Fruit fly (Drosophila melanogaster): ENCODE results near the gene CG17568.

Gene CG17568

DNA sequence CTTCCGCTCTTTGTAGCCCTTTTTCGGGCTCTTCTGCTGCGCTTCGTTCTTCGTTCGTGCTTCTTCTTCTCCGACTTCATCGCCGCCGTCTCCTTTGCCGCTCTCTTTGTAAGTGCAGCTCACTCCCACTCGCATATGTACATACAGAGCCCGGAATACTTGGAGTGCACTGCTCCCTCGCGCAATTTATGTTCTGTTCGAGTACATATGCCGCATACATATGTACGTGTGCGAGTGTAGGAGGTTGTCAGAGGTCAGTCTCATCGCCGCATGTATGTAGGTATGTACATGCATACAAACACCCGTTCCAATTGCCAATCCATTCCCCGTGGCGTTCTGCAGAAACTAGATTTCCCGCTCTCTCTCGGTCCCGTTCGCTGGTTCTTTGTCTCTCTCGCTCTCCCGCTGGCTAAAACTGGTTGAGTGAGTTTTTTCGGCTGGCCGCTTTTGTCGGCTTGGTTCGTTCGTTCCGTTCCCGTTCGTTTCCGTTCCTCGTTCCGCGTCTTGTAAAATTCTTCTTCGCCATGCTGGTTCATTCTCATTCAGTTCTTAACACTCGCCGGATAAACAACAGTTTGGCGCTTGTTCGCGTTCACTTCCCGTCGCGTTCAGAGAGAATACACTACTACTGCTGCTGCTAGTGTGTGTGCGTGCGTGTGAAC, 23.4 kb downstream of the CG17568 start (continued):
- TF ChIP-seq CG6254 (GFP tag; optimal IDR thresholded peaks at IDR 0.05) (no peak), Nf-YC (tag; optimal IDR thresholded peaks at IDR 0.05) (peak; percentile 47), CG18619 (GFP tag; optimal IDR thresholded peaks at IDR 0.05) (no peak), Dp (GFP tag; optimal IDR thresholded peaks at IDR 0.05) (no peak), CG4424 (GFP tag; optimal IDR thresholded peaks at IDR 0.05) (no peak), CG2678 (tag; optimal IDR thresholded peaks at IDR 0.05) (peak; percentile 45), H15 (GFP tag; IDR thresholded peaks at IDR 0.05) (no peak), CG18476 (GFP tag; optimal IDR thresholded peaks at IDR 0.05) (no peak), sens (GFP tag) (peak; percentile 88), ase (GFP tag; IDR thresholded peaks at IDR 0.05) (no peak), CG1602 (GFP tag; optimal IDR thresholded peaks at IDR 0.05) (no peak), Meics (GFP tag; optimal IDR thresholded peaks at IDR 0.05) (peak; percentile 46), gem (tag; optimal IDR thresholded peaks at IDR 0.05) (peak; percentile 37), Dll (GFP tag; IDR thresholded peaks at IDR 0.05; ENCODE audit: partially characterized antibody) (peak; percentile 27; the same call in 1 of the 4 replicates), CG13424 (tag; optimal IDR thresholded peaks at IDR 0.05) (no peak), CG4328 (GFP tag; optimal IDR thresholded peaks at IDR 0.05) (no peak), CG9932 (GFP tag; IDR thresholded peaks at IDR 0.05) (no peak), sisA (GFP tag; IDR thresholded peaks at IDR 0.05) (no peak), nom (GFP tag; optimal IDR thresholded peaks at IDR 0.05) (peak; percentile 81), gfzf (GFP tag; optimal IDR thresholded peaks at IDR 0.05) (no peak), CG2712 (tag; optimal IDR thresholded peaks at IDR 0.05) (peak; percentile 33), Hmr (GFP tag; optimal IDR thresholded peaks at IDR 0.05) (peak; percentile 64), dmrt99B (tag; optimal IDR thresholded peaks at IDR 0.05) (no peak), CG15479 (GFP tag; optimal IDR thresholded peaks at IDR 0.05) (peak; percentile 83), CG16779 (GFP tag; IDR thresholded peaks at IDR 0.05) (no peak), CG1233 (GFP tag; optimal IDR thresholded peaks at IDR 0.05) (no peak), CG15011 (GFP tag; optimal IDR thresholded peaks at IDR 0.05) (no peak), CG14710 (tag; optimal IDR thresholded peaks at IDR 0.05) (no peak), al (GFP tag; IDR thresholded peaks at IDR 0.05) (no peak), Lim3 (GFP tag; IDR thresholded peaks at IDR 0.05) (no peak), CG11504 (tag; optimal IDR thresholded peaks at IDR 0.05) (peak; percentile 4), CG31365 (tag; optimal IDR thresholded peaks at IDR 0.05) (peak; percentile 30), tna (GFP tag; IDR thresholded peaks at IDR 0.05; ENCODE audit: partially characterized antibody) (no peak), CG8089 (GFP tag; optimal IDR thresholded peaks at IDR 0.05) (no peak)

DNA sequence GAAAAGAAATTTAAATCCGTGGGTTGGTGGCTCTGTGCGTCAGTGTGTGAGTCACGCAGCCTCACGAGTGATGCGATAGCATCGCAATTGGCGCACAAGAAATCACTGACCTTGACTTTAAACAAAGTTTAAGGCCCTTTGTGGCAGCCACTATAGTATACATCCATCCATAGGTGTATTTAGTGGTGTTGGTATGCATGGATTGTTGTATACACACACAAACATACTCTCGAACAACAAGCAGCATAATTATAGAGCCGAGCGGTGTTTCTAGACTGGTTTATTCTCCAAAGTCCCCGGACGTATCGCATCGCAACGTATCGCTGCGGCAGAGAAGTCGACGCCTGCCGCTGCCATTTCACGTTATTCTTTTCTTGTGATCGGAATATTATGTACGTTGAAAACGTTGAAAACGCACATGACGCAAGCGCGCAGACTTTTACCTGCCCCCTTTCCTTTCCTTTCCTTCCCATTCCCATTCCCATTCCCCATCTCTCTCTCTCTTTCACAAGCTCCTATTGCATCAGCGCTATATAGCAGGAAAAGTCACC, 24.7 kb downstream of the CG17568 start:
- no peak for TF ChIP-seq CG9932 (GFP tag; IDR thresholded peaks at IDR 0.05)
- no peak for TF ChIP-seq Abd-B (GFP tag; optimal IDR thresholded peaks at IDR 0.05)
- TF ChIP-seq Adf1 (GFP tag; IDR thresholded peaks at IDR 0.05), result peak; percentile 78
- 0 out of 2 replicates have a peak, but pooled peaks have one; percentile 7 for TF ChIP-seq Xrp1 (GFP tag; IDR thresholded peaks at IDR 0.05)
- peak; percentile 76 for TF ChIP-seq Med (GFP tag)
- peak; percentile 13 for TF ChIP-seq grn (GFP tag; optimal IDR thresholded peaks at IDR 0.05)
- peak; percentile 46 for TF ChIP-seq CG12769 (tag; optimal IDR thresholded peaks at IDR 0.05)
- TF ChIP-seq MBD-R2 (GFP tag; IDR thresholded peaks at IDR 0.05), result 0 out of 2 replicates have a peak, but pooled peaks have one; percentile 8
- no peak for TF ChIP-seq kay (GFP tag; optimal IDR thresholded peaks at IDR 0.05)
- peak; percentile 82 for TF ChIP-seq cg (GFP tag; optimal IDR thresholded peaks at IDR 0.05)
- TF ChIP-seq tll (GFP tag; optimal IDR thresholded peaks at IDR 0.05), result peak in 1 of 2 experiments; percentile 74
- TF ChIP-seq Atf6 (GFP tag; IDR thresholded peaks at IDR 0.05), result 0 out of 2 replicates have a peak, but pooled peaks have one; percentile 12
- no peak for TF ChIP-seq CTCF (GFP tag; optimal IDR thresholded peaks at IDR 0.05)
- TF ChIP-seq Vsx1 (GFP tag; optimal IDR thresholded peaks at IDR 0.05), result no peak
- peak; percentile 11 for TF ChIP-seq abd-A (tag; optimal IDR thresholded peaks at IDR 0.05)
- TF ChIP-seq CG9437 (GFP tag; optimal IDR thresholded peaks at IDR 0.05), result peak; percentile 9
- TF ChIP-seq z (GFP tag; IDR thresholded peaks at IDR 0.05), result 0 out of 3 replicates have a peak, but pooled peaks have one; percentile 44
